Worm (Caenorhabditis elegans): Measurements from ENCODE around the gene Y38E10A.3.

ce11 chrII:12527947-12528346 is 46.6 kb downstream of the Y38E10A.3 start, which contains the start of gene srx-119:
- no peak for TF ChIP-seq ama-1 (optimal IDR thresholded peaks at IDR 0.05)
- no peak for TF ChIP-seq mdl-1 (tag; optimal IDR thresholded peaks at IDR 0.05)
- TF ChIP-seq nhr-10 (tag; optimal IDR thresholded peaks at IDR 0.05) = no peak
